Worm (Caenorhabditis elegans): ENCODE results near the gene F52D1.2.
"Not testable (repeated sequence)": the region's sequence is repeated elsewhere in the genome, so short reads cannot be mapped to it uniquely, and the experiment has no call there.

The F52D1.2 gene

DNA sequence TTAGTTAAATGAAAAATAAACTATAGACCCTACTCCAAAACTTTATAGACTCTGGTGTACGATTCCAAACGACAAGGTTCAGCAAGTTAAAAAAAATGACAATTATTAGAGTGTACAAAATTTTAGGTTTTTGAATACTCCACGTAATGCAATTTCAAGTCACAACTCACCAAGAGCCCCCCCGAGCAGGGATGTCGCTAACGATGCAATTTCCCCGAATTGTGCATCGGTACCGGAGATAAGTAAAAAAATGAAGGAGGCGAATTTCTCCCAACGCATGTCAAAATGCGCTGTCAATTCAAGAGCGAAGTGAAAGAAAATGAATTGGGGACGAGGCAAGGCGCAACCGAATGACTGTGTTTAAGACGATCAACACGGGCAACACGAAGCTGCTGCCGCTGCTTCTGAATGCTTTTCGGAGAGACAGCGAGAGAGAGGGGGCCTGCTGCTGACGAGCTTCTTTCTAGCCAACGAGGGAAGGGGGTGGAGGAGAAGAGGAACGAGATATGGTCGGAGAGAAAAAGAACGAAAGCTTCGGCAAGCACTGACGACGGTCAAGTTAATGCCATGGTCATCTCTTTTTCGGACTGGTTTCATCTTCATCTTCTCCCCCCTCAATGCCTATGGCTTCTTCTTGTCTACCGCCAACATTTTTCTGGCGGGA, 7.3 kb upstream of the F52D1.2 start, which contains the start of gene abu-12:
Gene abu-12, minus strand, starts transcription at position 472 of the 664 bp plus-strand sequence.
- no peak for TF ChIP-seq ama-1 (optimal IDR thresholded peaks at IDR 0.05)
- peak; percentile 65 for TF ChIP-seq set-16 (GFP tag; IDR thresholded peaks at IDR 0.05)
- TF ChIP-seq mxl-2 (GFP tag; conservative IDR thresholded peaks at IDR 0.05): 0 out of 2 replicates have a peak, but pooled peaks have one; percentile 5
- TF ChIP-seq mxl-3 (GFP tag; optimal IDR thresholded peaks at IDR 0.05): peak; percentile 17
- TF ChIP-seq nhr-76 (tag; optimal IDR thresholded peaks at IDR 0.05): no peak
- no peak for TF ChIP-seq ZK337.2 (GFP tag; IDR thresholded peaks at IDR 0.05)
- TF ChIP-seq jun-1 (tag; optimal IDR thresholded peaks at IDR 0.05): no peak
- 0 out of 2 replicates have a peak, but pooled peaks have one; percentile 26 for TF ChIP-seq egl-43 (GFP tag; IDR thresholded peaks at IDR 0.05)
- 0 out of 2 replicates have a peak, but pooled peaks have one; percentile 49 for TF ChIP-seq F44E2.7 (GFP tag; IDR thresholded peaks at IDR 0.05)
- no peak for TF ChIP-seq unc-39 (tag; optimal IDR thresholded peaks at IDR 0.05)
- peak; percentile 91 for TF ChIP-seq aha-1 (tag)
- TF ChIP-seq ZK546.5 (tag; optimal IDR thresholded peaks at IDR 0.05): no peak
- TF ChIP-seq nhr-48 (tag; optimal IDR thresholded peaks at IDR 0.05): no peak
- no peak for TF ChIP-seq F26F4.8 (GFP tag; conservative IDR thresholded peaks at IDR 0.05)
- TF ChIP-seq T26A8.4 (GFP tag; IDR thresholded peaks at IDR 0.05): no peak
- no peak for TF ChIP-seq nhr-237 (tag; optimal IDR thresholded peaks at IDR 0.05)

DNA sequence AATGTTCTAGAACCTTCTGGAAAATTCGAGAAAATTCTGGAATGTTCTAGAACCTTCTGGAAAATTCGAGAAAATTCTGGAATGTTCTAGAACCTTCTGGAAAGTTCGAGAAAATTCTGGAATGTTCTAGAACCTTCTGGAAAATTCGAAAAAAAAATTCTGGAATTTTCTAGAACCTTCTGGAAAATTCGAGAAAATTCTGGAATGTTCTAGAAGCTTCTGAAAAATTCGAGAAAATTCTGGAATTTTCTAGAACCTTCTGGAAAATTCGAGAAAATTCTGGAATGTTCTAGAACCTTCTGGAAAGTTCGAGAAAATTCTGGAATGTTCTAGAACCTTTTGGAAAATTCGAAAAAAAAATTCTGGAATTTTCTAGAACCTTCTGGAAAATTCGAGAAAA, 6.6 kb downstream of the F52D1.2 start:
- TF ChIP-seq lin-38 (GFP tag; IDR thresholded peaks at IDR 0.05) (0 out of 2 replicates have a peak, but pooled peaks have one; percentile 8), pha-4 (GFP tag; IDR thresholded peaks at IDR 0.05) (0 out of 2 replicates have a peak, but pooled peaks have one; percentile 21), mdt-29 (GFP tag; IDR thresholded peaks at IDR 0.05) (peak; percentile 30; the same call in 1 of the 2 replicates), snpc-1.2 (GFP tag; IDR thresholded peaks at IDR 0.05) (0 out of 2 replicates have a peak, but pooled peaks have one; percentile 34)
- not testable (repeated sequence) for TF ChIP-seq pha-4 (tag; optimal IDR thresholded peaks at IDR 0.05)

DNA sequence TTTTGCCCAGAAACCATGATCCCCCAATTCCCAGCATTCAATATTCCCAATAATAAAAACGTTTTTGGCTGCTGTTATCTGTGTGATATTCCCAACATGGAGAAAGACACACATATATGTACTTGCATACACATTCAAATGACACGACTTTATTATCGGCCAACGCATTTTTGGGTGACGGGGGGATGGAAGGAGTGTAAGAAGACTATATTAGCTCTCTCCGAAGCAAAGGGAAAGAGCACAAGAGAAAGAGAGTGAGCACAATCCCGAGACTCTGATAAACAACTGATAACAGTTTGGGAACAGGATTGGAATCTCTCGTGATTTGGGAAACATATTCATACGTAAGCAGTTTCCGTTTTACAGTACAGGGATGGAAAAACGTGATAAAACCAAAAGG, 9.6 kb downstream of the F52D1.2 start:
- TF ChIP-seq nhr-28 (tag; optimal IDR thresholded peaks at IDR 0.05) (peak; percentile 79), nhr-10 (tag; optimal IDR thresholded peaks at IDR 0.05) (peak; percentile 76), daf-16 (GFP tag; optimal IDR thresholded peaks at IDR 0.05) (peak in 1 of 2 experiments; percentile 90), daf-16 (tag; optimal IDR thresholded peaks at IDR 0.05) (peak; percentile 99), lin-1 (GFP tag; IDR thresholded peaks at IDR 0.05) (peak; percentile 67), vab-7 (GFP tag; IDR thresholded peaks at IDR 0.05) (no peak), pha-4 (GFP tag; IDR thresholded peaks at IDR 0.05) (no peak), pha-4 (tag; optimal IDR thresholded peaks at IDR 0.05) (peak; percentile 48), hlh-11 (tag; optimal IDR thresholded peaks at IDR 0.05) (peak; percentile 91), nhr-25 (tag; optimal IDR thresholded peaks at IDR 0.05; ENCODE audit: borderline replicate concordance, insufficient read depth) (no peak), mep-1 (tag; optimal IDR thresholded peaks at IDR 0.05) (peak; percentile 66), lin-13 (GFP tag; optimal IDR thresholded peaks at IDR 0.05) (peak; percentile 28), egl-27 (tag; optimal IDR thresholded peaks at IDR 0.05) (no peak), unc-62 (GFP tag; optimal IDR thresholded peaks at IDR 0.05 in 1 of 2) (peak in 1 of 2 experiments; percentile 92), unc-62 (tag; optimal IDR thresholded peaks at IDR 0.05) (no peak), nhr-102 (tag; optimal IDR thresholded peaks at IDR 0.05) (peak; percentile 77), pqm-1 (tag; optimal IDR thresholded peaks at IDR 0.05) (peak; percentile 75), hlh-30 (tag; optimal IDR thresholded peaks at IDR 0.05; ENCODE audit: insufficient read depth) (peak; percentile 82), php-3 (GFP tag; IDR thresholded peaks at IDR 0.05) (peak; percentile 59; the same call in 1 of the 2 replicates), duxl-1 (tag; optimal IDR thresholded peaks at IDR 0.05; ENCODE audit: poor library complexity) (no peak), nhr-76 (tag; optimal IDR thresholded peaks at IDR 0.05) (no peak), zfp-3 (GFP tag; conservative IDR thresholded peaks at IDR 0.05) (0 out of 2 replicates have a peak, but pooled peaks have one; percentile 57), dmd-6 (GFP tag; IDR thresholded peaks at IDR 0.05) (peak; percentile 85), nhr-6 (tag; optimal IDR thresholded peaks at IDR 0.05) (peak; percentile 27), nhr-77 (tag; optimal IDR thresholded peaks at IDR 0.05) (peak; percentile 73), nhr-48 (tag; optimal IDR thresholded peaks at IDR 0.05) (peak; percentile 68), saeg-2 (GFP tag; IDR thresholded peaks at IDR 0.05) (0 out of 2 replicates have a peak, but pooled peaks have one; percentile 24), hif-1 (tag; optimal IDR thresholded peaks at IDR 0.05) (peak in 1 of 2 experiments; percentile 0), sdz-12 (GFP tag; optimal IDR thresholded peaks at IDR 0.05) (no peak), mes-2 (tag; optimal IDR thresholded peaks at IDR 0.05; ENCODE audit: poor library complexity, severe bottlenecking) (peak; percentile 17)
